Worm (Caenorhabditis elegans): ENCODE results near the gene col-153.

col-153 gene

ce11 chrV:10915922-10916321, 33.7 kb upstream of the col-153 start:
- TF ChIP-seq ztf-3 (GFP tag; optimal IDR thresholded peaks at IDR 0.05) (no peak), dpff-1 (tag; optimal IDR thresholded peaks at IDR 0.05) (no peak), attf-3 (GFP tag; conservative IDR thresholded peaks at IDR 0.05) (no peak), lin-54 (GFP tag; optimal IDR thresholded peaks at IDR 0.05) (no peak), bed-1 (GFP tag; IDR thresholded peaks at IDR 0.05) (no peak), snpc-3.4 (tag; optimal IDR thresholded peaks at IDR 0.05) (no peak), zfh-2 (GFP tag; conservative IDR thresholded peaks at IDR 0.05) (no peak), cebp-2 (GFP tag; IDR thresholded peaks at IDR 0.05) (no peak), sdz-38 (tag; optimal IDR thresholded peaks at IDR 0.05) (no peak), hlh-12 (tag; optimal IDR thresholded peaks at IDR 0.05) (no peak), egrh-3 (GFP tag; IDR thresholded peaks at IDR 0.05) (no peak), F49E8.2 (tag; optimal IDR thresholded peaks at IDR 0.05; ENCODE audit: insufficient read depth) (no peak), F57A8.1 (GFP tag; optimal IDR thresholded peaks at IDR 0.05) (no peak), Y56A3A.18 (GFP tag; IDR thresholded peaks at IDR 0.05) (no peak), tbx-9 (tag; optimal IDR thresholded peaks at IDR 0.05; ENCODE audit: borderline replicate concordance) (no peak), madf-3 (GFP tag; IDR thresholded peaks at IDR 0.05) (no peak), egl-44 (GFP tag; IDR thresholded peaks at IDR 0.05) (no peak)

- TF ChIP-seq ztf-26 (tag; optimal IDR thresholded peaks at IDR 0.05): no peak
- no peak for TF ChIP-seq akir-1 (GFP tag; optimal IDR thresholded peaks at IDR 0.05)
- TF ChIP-seq snpc-3.4 (tag; optimal IDR thresholded peaks at IDR 0.05): no peak
- no peak for TF ChIP-seq ceh-91 (GFP tag; IDR thresholded peaks at IDR 0.05)
- no peak for TF ChIP-seq T26A5.8 (tag; optimal IDR thresholded peaks at IDR 0.05)
- TF ChIP-seq pbrm-1 (GFP tag; IDR thresholded peaks at IDR 0.05): no peak
- TF ChIP-seq him-1 (tag; optimal IDR thresholded peaks at IDR 0.05): no peak
- no peak for TF ChIP-seq ceh-79 (tag; optimal IDR thresholded peaks at IDR 0.05)
- TF ChIP-seq ZK185.1 (tag; optimal IDR thresholded peaks at IDR 0.05; ENCODE audit: poor library complexity, severe bottlenecking): no peak
- no peak for TF ChIP-seq attf-5 (GFP tag; optimal IDR thresholded peaks at IDR 0.05)
- TF ChIP-seq atf-7 (tag; optimal IDR thresholded peaks at IDR 0.05): no peak
- TF ChIP-seq unc-130 (GFP tag; optimal IDR thresholded peaks at IDR 0.05): no peak
- no peak for TF ChIP-seq Y79H2A.3 (GFP tag; conservative IDR thresholded peaks at IDR 0.05)
- no peak for TF ChIP-seq hmg-20 (GFP tag; IDR thresholded peaks at IDR 0.05)
- TF ChIP-seq snpc-1.1 (tag; optimal IDR thresholded peaks at IDR 0.05; ENCODE audit: insufficient read depth): no peak
- no peak for TF ChIP-seq rec-8 (tag; optimal IDR thresholded peaks at IDR 0.05)
- TF ChIP-seq lsy-27 (tag; optimal IDR thresholded peaks at IDR 0.05; ENCODE audit: borderline replicate concordance, insufficient read depth): no peak
- no peak for TF ChIP-seq rcor-1 (GFP tag; IDR thresholded peaks at IDR 0.05)
Measured at ce11 chrV:10918373-10918772, 31.2 kb upstream of the col-153 start, which contains the start of gene F58B4.2. TSS of gene F58B4.2 (minus strand) at chrV:10918473.

ce11 chrV:10921747-10922146, 27.9 kb upstream of the col-153 start, which contains the start of gene nas-31:
TSS of gene nas-31 (minus strand) at chrV:10921847.
- TF ChIP-seq lin-54 (GFP tag; optimal IDR thresholded peaks at IDR 0.05) (no peak), lin-26 (GFP tag; IDR thresholded peaks at IDR 0.05) (no peak), ceh-58 (GFP tag; IDR thresholded peaks at IDR 0.05) (no peak), B0035.1 (tag; optimal IDR thresholded peaks at IDR 0.05) (no peak), chd-7 (tag; optimal IDR thresholded peaks at IDR 0.05) (no peak), lin-40 (tag; optimal IDR thresholded peaks at IDR 0.05) (no peak)

All from whole organism, young adult.